Worm (Caenorhabditis elegans) whole organism, L3 larva: ENCODE measurements around the gene F56H11.2.

Source experiments
- ceh-9 ChIP-seq: sonication (generic microtip); optimal IDR thresholded peaks from 2 replicates; lab custom pipeline; 2018; ENCODE audit warnings: missing biosample characterization, missing genetic modification characterization
- daf-12 ChIP-seq: fragments of 150-350 bp; optimal IDR thresholded peaks from 2 replicates; lab custom pipeline; 2014; ENCODE audit warnings: missing biosample characterization, missing genetic modification reagents, missing genetic modification characterization
- fos-1 ChIP-seq: fragments of 150-350 bp; optimal IDR thresholded peaks from 2 replicates; lab custom pipeline; 2014; ENCODE audit warnings: missing biosample characterization, missing genetic modification characterization
- lin-15B ChIP-seq: fragments of 150-350 bp; optimal IDR thresholded peaks from 2 replicates; lab custom pipeline; 2014; ENCODE audit warnings: missing biosample characterization, missing genetic modification characterization
- mdl-1 ChIP-seq: fragments of 150-350 bp; optimal IDR thresholded peaks from 2 replicates; lab custom pipeline; 2014; ENCODE audit warnings: missing biosample characterization, missing genetic modification characterization
- nfya-1 ChIP-seq: sonication (generic microtip); optimal IDR thresholded peaks from 2 replicates; lab custom pipeline; 2017; ENCODE audit warnings: missing genetic modification characterization, mild to moderate bottlenecking, missing compliant biosample characterization, antibody characterized with exemption, moderate library complexity; ENCODE audit not compliant: insufficient read depth
- nhr-12 ChIP-seq: fragments of 150-350 bp; optimal IDR thresholded peaks from 2 replicates; lab custom pipeline; 2014; ENCODE audit warnings: missing biosample characterization, missing genetic modification characterization
- nhr-28 ChIP-seq: fragments of 150-350 bp; optimal IDR thresholded peaks from 2 replicates; lab custom pipeline; 2014; ENCODE audit warnings: missing biosample characterization, missing genetic modification characterization
- nhr-43 ChIP-seq: sonication (generic microtip); optimal IDR thresholded peaks from 2 replicates; lab custom pipeline; 2016; ENCODE audit warnings: mild to moderate bottlenecking, missing genetic modification characterization, missing compliant biosample characterization; ENCODE audit not compliant: poor library complexity, severe bottlenecking
- skn-1 ChIP-seq: fragments of 150-350 bp; optimal IDR thresholded peaks from 2 replicates; lab custom pipeline; 2014; ENCODE audit warnings: missing biosample characterization, missing genetic modification characterization
- unc-62 ChIP-seq: fragments of 150-350 bp; sonication (generic microtip); optimal IDR thresholded peaks from 4 replicates; lab custom pipeline; 2014; ENCODE audit warnings: missing biosample characterization, missing genetic modification reagents, missing genetic modification characterization
- ztf-11 ChIP-seq: fragments of 150-350 bp; optimal IDR thresholded peaks from 2 replicates; lab custom pipeline; 2014; ENCODE audit warnings: missing biosample characterization, missing genetic modification characterization

ce11 chrIV:9540342-9540856, 7.4 kb upstream of the F56H11.2 start, which contains the start of gene fbl-1:
- TF ChIP-seq lin-15B (tag; lab: Kevin White, UChicago) (no peak), unc-62 (no peak), mdl-1 (tag; lab: Kevin White, UChicago) (no peak), nhr-28 (tag; lab: Kevin White, UChicago) (no peak), ceh-9 (tag; lab: Kevin White, UChicago) (no peak), skn-1 (tag; lab: Kevin White, UChicago) (no peak), fos-1 (tag; lab: Kevin White, UChicago) (no peak), daf-12 (tag; lab: Kevin White, UChicago) (no peak), ztf-11 (tag; lab: Kevin White, UChicago) (no peak), nfya-1 (tag; lab: Kevin White, UChicago) (no peak), nhr-43 (tag; lab: Kevin White, UChicago) (no peak), nhr-12 (tag; lab: Kevin White, UChicago) (no peak)
